Worm (Caenorhabditis elegans): ENCODE measurements around the gene rilp-1.

DNA sequence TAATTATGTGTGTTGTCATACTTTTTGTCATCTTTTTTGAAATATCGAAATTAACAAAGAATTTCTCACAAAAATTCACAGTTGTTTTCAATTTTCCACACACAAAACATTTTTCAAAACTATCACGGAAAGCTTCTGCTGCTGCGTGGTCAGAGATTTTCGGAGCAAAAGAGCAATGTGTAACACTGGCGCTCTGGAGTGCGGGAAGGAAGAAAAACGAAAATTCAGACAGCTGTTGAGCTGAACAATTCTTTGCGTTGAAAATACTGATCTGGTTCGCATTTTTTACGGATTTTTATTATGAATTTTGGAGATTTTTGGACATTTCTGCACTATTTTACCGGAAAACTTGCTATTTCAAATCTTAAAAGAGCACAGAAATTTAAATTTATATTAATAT, 7.7 kb downstream of the rilp-1 start:
- TF ChIP-seq skn-1 (tag; optimal IDR thresholded peaks at IDR 0.05) (no peak), lin-39 (tag; optimal IDR thresholded peaks at IDR 0.05) (no peak), nhr-11 (tag; optimal IDR thresholded peaks at IDR 0.05) (no peak), nhr-25 (tag; optimal IDR thresholded peaks at IDR 0.05) (no peak), lin-13 (GFP tag; optimal IDR thresholded peaks at IDR 0.05) (no peak), egl-27 (tag; optimal IDR thresholded peaks at IDR 0.05) (no peak)

Data from whole organism, L2 larva.